Fruit fly (Drosophila melanogaster) whole organism, adult: ENCODE measurements around the gene dls.

Source experiments
- CG11617 ChIP-seq: fragments of 200-800 bp; sonication (Bioruptor generic); optimal IDR thresholded peaks from 2 replicates; lab custom pipeline; 2017; ENCODE audit warnings: mild to moderate bottlenecking, missing biosample characterization, missing genetic modification reagents, missing genetic modification characterization
- CG12768 ChIP-seq: fragments of 200-800 bp; sonication (Bioruptor generic); optimal IDR thresholded peaks from 2 replicates; lab custom pipeline; 2017; ENCODE audit warnings: missing biosample characterization, missing genetic modification characterization, mild to moderate bottlenecking, moderate library complexity, missing genetic modification reagents
- CG1620 ChIP-seq: fragments of 200-800 bp; sonication (Bioruptor generic); optimal IDR thresholded peaks from 2 replicates; lab custom pipeline; 2016; ENCODE audit warnings: missing biosample characterization, missing genetic modification characterization
- CG33017 ChIP-seq: fragments of 200-800 bp; sonication (Bioruptor generic); optimal IDR thresholded peaks from 2 replicates; lab custom pipeline; 2018; ENCODE audit warnings: missing biosample characterization, mild to moderate bottlenecking, missing genetic modification characterization, moderate library complexity
- CG5204 ChIP-seq: fragments of 200-800 bp; sonication (Bioruptor generic); optimal IDR thresholded peaks from 2 replicates; lab custom pipeline; 2016; ENCODE audit warnings: missing biosample characterization, missing genetic modification characterization
- CG7101 ChIP-seq: fragments of 200-800 bp; sonication (Bioruptor generic); optimal IDR thresholded peaks from 2 replicates; lab custom pipeline; 2018; ENCODE audit warnings: missing biosample characterization, mild to moderate bottlenecking, missing genetic modification characterization, moderate library complexity
- Clk ChIP-seq: fragments of 200-800 bp; sonication (Bioruptor generic); optimal IDR thresholded peaks from 2 replicates; lab custom pipeline; 2017; ENCODE audit warnings: missing biosample characterization, missing genetic modification characterization
- cic ChIP-seq: fragments of 200-800 bp; sonication (Bioruptor generic); optimal IDR thresholded peaks from 2 replicates; lab custom pipeline; 2017; ENCODE audit warnings: missing biosample characterization, mild to moderate bottlenecking, missing genetic modification characterization, moderate library complexity
- kay ChIP-seq: fragments of 200-800 bp; sonication (Bioruptor generic); peaks from one replicate; lab custom pipeline; 2016; ENCODE audit warnings: missing biosample characterization, missing genetic modification characterization, borderline replicate concordance
- pad ChIP-seq: fragments of 200-800 bp; sonication (Bioruptor generic); optimal IDR thresholded peaks from 3 replicates; lab custom pipeline; 2017; ENCODE audit warnings: missing biosample characterization, missing genetic modification characterization, mild to moderate bottlenecking, moderate library complexity, missing genetic modification reagents
- tj ChIP-seq: fragments of 200-800 bp; sonication (Bioruptor generic); optimal IDR thresholded peaks from 3 replicates; lab custom pipeline; 2017; ENCODE audit warnings: missing biosample characterization, mild to moderate bottlenecking, missing genetic modification characterization, moderate library complexity
- toe ChIP-seq: fragments of 200-800 bp; sonication (Bioruptor generic); optimal IDR thresholded peaks from 2 replicates; lab custom pipeline; 2016; ENCODE audit warnings: missing biosample characterization, missing genetic modification characterization

DNA sequence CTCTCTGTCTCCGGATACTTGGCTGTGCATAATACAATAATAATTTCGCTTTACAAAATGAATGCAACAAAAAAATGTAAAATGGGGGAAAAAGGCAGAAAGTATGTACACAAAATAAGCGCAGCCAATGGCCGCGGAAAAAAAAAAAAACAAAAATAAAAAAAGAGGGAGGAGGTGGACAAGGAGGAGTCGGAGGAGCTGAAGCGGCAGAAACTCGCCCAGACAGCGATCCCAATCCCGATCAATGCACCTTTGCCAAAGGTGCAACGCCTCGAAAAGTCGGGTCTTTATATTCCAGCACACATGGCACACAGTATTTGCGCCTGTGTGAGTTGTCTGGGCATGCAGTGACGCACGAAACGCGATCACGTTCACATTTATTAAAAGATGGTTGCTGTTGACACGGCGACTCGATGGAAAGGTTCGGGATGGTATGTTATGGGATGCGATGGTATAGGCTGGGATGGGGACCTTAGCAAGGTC, 5.6 kb upstream of the dls start:
- TF ChIP-seq pad: no peak
- no peak for TF ChIP-seq cic (GFP tag; lab: Kevin White, UChicago)
- TF ChIP-seq CG33017: no peak
- no peak for TF ChIP-seq CG12768
- TF ChIP-seq CG5204 (GFP tag; lab: Kevin White, UChicago): no peak
- TF ChIP-seq CG11617: no peak
- no peak for TF ChIP-seq kay (GFP tag; lab: Kevin White, UChicago)
- TF ChIP-seq CG1620: no peak
- TF ChIP-seq tj (GFP tag; lab: Kevin White, UChicago): no peak
- no peak for TF ChIP-seq toe (GFP tag; lab: Kevin White, UChicago)
- no peak for TF ChIP-seq CG7101 (tag; lab: Kevin White, UChicago)
- no peak for TF ChIP-seq Clk (GFP tag; lab: Kevin White, UChicago)
